Fruit fly (Drosophila melanogaster) whole organism, wandering third instar larva: ENCODE measurements around the gene RFeSP.

Experiments used
- Abd-B ChIP-seq: fragments of >200 bp; optimal IDR thresholded peaks from 2 replicates; lab custom pipeline; 2017; ENCODE audit warnings: missing biosample characterization, missing genetic modification characterization
- CG32264 ChIP-seq: fragments of 200-800 bp; sonication (Bioruptor generic); optimal IDR thresholded peaks from 2 replicates; lab custom pipeline; 2016; ENCODE audit warnings: missing biosample characterization, missing genetic modification characterization
- CG9705 ChIP-seq: fragments of 200-800 bp; sonication (Bioruptor generic); optimal IDR thresholded peaks from 2 replicates; lab custom pipeline; 2018; ENCODE audit warnings: missing biosample characterization, mild to moderate bottlenecking, missing genetic modification characterization
- CrebA ChIP-seq: fragments of 200-800 bp; sonication (Bioruptor generic); optimal IDR thresholded peaks from 2 replicates; lab custom pipeline; 2016; ENCODE audit warnings: missing biosample characterization, mild to moderate bottlenecking, missing genetic modification characterization, borderline replicate concordance
- Dfd ChIP-seq: fragments of >200 bp; optimal IDR thresholded peaks from 2 replicates; lab custom pipeline; 2017; ENCODE audit warnings: missing biosample characterization, missing genetic modification characterization
- Dif ChIP-seq: fragments of 200-275, 200-300 bp; sonication (Bioruptor generic); optimal IDR thresholded peaks from 2 replicates; lab custom pipeline; 2018; ENCODE audit warnings: missing biosample characterization, missing genetic modification characterization; ENCODE audit not compliant: partially characterized antibody
- GATAd ChIP-seq: sonication (Bioruptor generic); optimal IDR thresholded peaks from 2 replicates; lab custom pipeline; 2016; ENCODE audit warnings: missing biosample characterization, missing genetic modification characterization
- HLH106 ChIP-seq: fragments of 200-800 bp; optimal IDR thresholded peaks from 3 replicates; lab custom pipeline; 2019; ENCODE audit warnings: missing biosample characterization, mild to moderate bottlenecking, missing genetic modification characterization, moderate library complexity
- Hnf4 ChIP-seq: fragments of 200-800 bp; sonication (Bioruptor generic); optimal IDR thresholded peaks from 2 replicates; lab custom pipeline; 2016; ENCODE audit warnings: missing biosample characterization, mild to moderate bottlenecking, missing genetic modification characterization
- Hr78 ChIP-seq: fragments of >200 bp; optimal IDR thresholded peaks from 2 replicates; lab custom pipeline; 2017; ENCODE audit warnings: missing biosample characterization, missing genetic modification characterization
- Hr83 ChIP-seq: fragments of 200-300 bp; sonication (Bioruptor generic); optimal IDR thresholded peaks from 2 replicates; lab custom pipeline; 2016; ENCODE audit warnings: missing biosample characterization, mild to moderate bottlenecking, missing genetic modification characterization, moderate library complexity; ENCODE audit not compliant: poor library complexity, severe bottlenecking
- Jra ChIP-seq: sonication (Bioruptor generic); optimal IDR thresholded peaks from 2 replicates; lab custom pipeline; 2016; ENCODE audit warnings: missing biosample characterization, missing genetic modification characterization
- Myc ChIP-seq: fragments of >200 bp; optimal IDR thresholded peaks from 2 replicates; lab custom pipeline; 2017
- N ChIP-seq: fragments of >200 bp; optimal IDR thresholded peaks from 2 replicates; lab custom pipeline; 2018; ENCODE audit warnings: missing biosample characterization, missing external identifiers, missing genetic modification characterization
- OdsH ChIP-seq: fragments of 200-800 bp; sonication (Bioruptor generic); optimal IDR thresholded peaks from 2 replicates; lab custom pipeline; 2016; ENCODE audit warnings: missing biosample characterization, mild to moderate bottlenecking, missing genetic modification characterization
- Rel ChIP-seq, 2 experiments: fragments of 200-800 bp; sonication (Bioruptor generic) in 1 of 2; optimal IDR thresholded peaks; 2 replicates in 1 of 2; 3 replicates in 1 of 2; lab custom pipeline; 2016 to 2019; ENCODE audit warnings: mild to moderate bottlenecking in 2 of 2, missing biosample characterization in 2 of 2, missing genetic modification characterization in 2 of 2, moderate library complexity in 1 of 2
- Sp1 ChIP-seq: fragments of 200-800 bp; sonication (Bioruptor generic); optimal IDR thresholded peaks from 3 replicates; lab custom pipeline; 2019; ENCODE audit warnings: missing biosample characterization, mild to moderate bottlenecking, missing genetic modification characterization, moderate library complexity
- Vsx2 ChIP-seq: fragments of 200-300, 225-300 bp; sonication (Bioruptor generic); optimal IDR thresholded peaks from 2 replicates; lab custom pipeline; 2018; ENCODE audit warnings: missing biosample characterization, missing genetic modification characterization; ENCODE audit not compliant: partially characterized antibody
- br ChIP-seq: fragments of 200-800 bp; sonication (Bioruptor generic); optimal IDR thresholded peaks from 2 replicates; lab custom pipeline; 2016; ENCODE audit warnings: missing biosample characterization, missing genetic modification characterization
- brk ChIP-seq: fragments of 200-800 bp; sonication (Bioruptor generic); optimal IDR thresholded peaks from 2 replicates; lab custom pipeline; 2016; ENCODE audit warnings: missing biosample characterization, mild to moderate bottlenecking, missing genetic modification characterization
- dl ChIP-seq, 2 experiments: fragments of 175-275, 200-275 bp in 1 of 2; fragments of 200-275 bp in 1 of 2; sonication (Bioruptor generic); optimal IDR thresholded peaks; lab custom pipeline; 2018; ENCODE audit warnings: mild to moderate bottlenecking in 2 of 2, missing biosample characterization in 2 of 2, missing genetic modification characterization in 2 of 2, moderate library complexity in 2 of 2; ENCODE audit not compliant: partially characterized antibody in 2 of 2, insufficient read depth in 1 of 2
- dmrt93B ChIP-seq: fragments of 200-800 bp; sonication (Bioruptor generic); optimal IDR thresholded peaks from 2 replicates; lab custom pipeline; 2018; ENCODE audit warnings: missing biosample characterization, mild to moderate bottlenecking, missing genetic modification characterization
- dsf ChIP-seq: sonication (Bioruptor generic); optimal IDR thresholded peaks from 2 replicates; lab custom pipeline; 2016; ENCODE audit warnings: missing biosample characterization, missing genetic modification characterization, borderline replicate concordance
- ey ChIP-seq: fragments of 200-800 bp; sonication (Bioruptor generic); optimal IDR thresholded peaks from 2 replicates; lab custom pipeline; 2016; ENCODE audit warnings: missing biosample characterization, missing genetic modification characterization
- foxo ChIP-seq, 2 experiments: fragments of 200-800 bp; sonication (Bioruptor generic); optimal IDR thresholded peaks; 2 replicates in 1 of 2; 3 replicates in 1 of 2; lab custom pipeline; 2016 to 2017; ENCODE audit warnings: missing biosample characterization in 2 of 2, missing genetic modification characterization in 2 of 2
- fru ChIP-seq: fragments of 200-800 bp; sonication (Bioruptor generic); optimal IDR thresholded peaks from 3 replicates; lab custom pipeline; 2016; ENCODE audit warnings: missing biosample characterization, mild to moderate bottlenecking, missing genetic modification characterization
- h ChIP-seq: fragments of 200-800 bp; sonication (Bioruptor generic); optimal IDR thresholded peaks from 3 replicates; lab custom pipeline; 2016; ENCODE audit warnings: missing biosample characterization, mild to moderate bottlenecking, missing genetic modification characterization
- jim ChIP-seq: fragments of 175-275, 200-325 bp; sonication (Bioruptor generic); optimal IDR thresholded peaks from 2 replicates; lab custom pipeline; 2016; ENCODE audit warnings: missing biosample characterization, mild to moderate bottlenecking, missing genetic modification characterization
- lola ChIP-seq: fragments of >200 bp; optimal IDR thresholded peaks from 2 replicates; lab custom pipeline; 2017; ENCODE audit warnings: missing biosample characterization, missing genetic modification characterization
- psq ChIP-seq: fragments of 200-800 bp; sonication (Bioruptor generic); optimal IDR thresholded peaks from 3 replicates; lab custom pipeline; 2017; ENCODE audit warnings: missing biosample characterization, mild to moderate bottlenecking, missing genetic modification characterization, moderate library complexity
- rgr ChIP-seq: fragments of 200-800 bp; sonication (Bioruptor generic); optimal IDR thresholded peaks from 3 replicates; lab custom pipeline; 2016; ENCODE audit warnings: missing biosample characterization, mild to moderate bottlenecking, missing genetic modification characterization
- sv ChIP-seq: fragments of 200-800 bp; sonication (Bioruptor generic); optimal IDR thresholded peaks from 3 replicates; lab custom pipeline; 2016; ENCODE audit warnings: missing biosample characterization, missing genetic modification characterization
- usp ChIP-seq: fragments of >200 bp; optimal IDR thresholded peaks from 2 replicates; lab custom pipeline; 2017; ENCODE audit warnings: missing biosample characterization, missing genetic modification characterization
- woc ChIP-seq: sonication (Bioruptor generic); optimal IDR thresholded peaks from 2 replicates; lab custom pipeline; 2016; ENCODE audit warnings: missing biosample characterization, mild to moderate bottlenecking, missing genetic modification characterization

RFeSP gene

dm6 chr2L:1587055-1587454, 26.9 kb downstream of the RFeSP start, which contains the start of gene nis:
Gene nis (minus strand): TSS chr2L:1587155.
- no peak for TF ChIP-seq Dfd (GFP tag; lab: Kevin White, UChicago)
- TF ChIP-seq OdsH (GFP tag; lab: Kevin White, UChicago): no peak
- no peak for TF ChIP-seq CrebA (GFP tag; lab: Kevin White, UChicago)
- no peak for TF ChIP-seq Myc (lab: Kevin White, UChicago)
- no peak for TF ChIP-seq psq (GFP tag; lab: Kevin White, UChicago)
- no peak for TF ChIP-seq foxo (GFP tag; optimal IDR thresholded peaks at IDR 0.05; lab: Kevin White, UChicago)
- no peak for TF ChIP-seq sv (GFP tag; lab: Kevin White, UChicago)

DNA sequence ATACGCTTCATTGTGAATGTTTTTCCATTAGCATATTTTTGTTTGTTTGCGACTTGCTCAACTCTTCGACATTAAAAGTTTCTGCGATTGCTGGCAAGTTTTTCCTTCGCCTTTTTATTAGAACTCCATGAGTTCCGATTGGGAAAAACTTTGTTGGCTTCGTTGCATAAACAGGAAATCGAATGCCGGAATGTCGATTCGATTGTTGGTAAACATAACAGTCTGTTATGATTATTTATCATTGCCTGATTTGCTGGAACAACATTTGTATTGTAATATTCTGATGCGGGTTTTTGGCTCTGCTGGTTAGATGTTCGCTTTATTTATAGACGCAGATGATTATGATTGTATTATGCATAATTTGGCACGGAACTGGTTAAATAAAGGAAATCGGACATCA, 34.2 kb downstream of the RFeSP start:
- TF ChIP-seq Dif (no peak), psq (GFP tag; lab: Kevin White, UChicago) (no peak), Abd-B (GFP tag; lab: Kevin White, UChicago) (no peak), N (GFP tag; lab: Kevin White, UChicago) (no peak), HLH106 (no peak), Hr78 (GFP tag; lab: Kevin White, UChicago) (no peak), foxo (GFP tag; optimal IDR thresholded peaks at IDR 0.05; lab: Kevin White, UChicago) (no peak), dl (GFP tag; optimal IDR thresholded peaks at IDR 0.05; lab: Kevin White, UChicago; ENCODE audit: insufficient read depth in 1 of 2, partially characterized antibody in 2 of 2) (no peak), rgr (GFP tag; lab: Kevin White, UChicago) (no peak), Jra (GFP tag; lab: Kevin White, UChicago) (no peak), brk (GFP tag; lab: Kevin White, UChicago) (no peak), fru (GFP tag; lab: Kevin White, UChicago) (no peak), Hr83 (GFP tag; lab: Kevin White, UChicago) (no peak), usp (GFP tag; lab: Kevin White, UChicago) (no peak), Hnf4 (GFP tag; lab: Kevin White, UChicago) (no peak), woc (GFP tag; lab: Kevin White, UChicago) (no peak), OdsH (GFP tag; lab: Kevin White, UChicago) (no peak), Sp1 (GFP tag; lab: Kevin White, UChicago) (no peak), dsf (no peak), jim (GFP tag; lab: Kevin White, UChicago) (no peak)

- TF ChIP-seq CG9705 (GFP tag; lab: Kevin White, UChicago): no peak
- TF ChIP-seq Hr78 (GFP tag; lab: Kevin White, UChicago): no peak
- TF ChIP-seq Sp1 (GFP tag; lab: Kevin White, UChicago): no peak
- peak; percentile 25 for TF ChIP-seq OdsH (GFP tag; lab: Kevin White, UChicago)
- TF ChIP-seq CrebA (GFP tag; lab: Kevin White, UChicago): no peak
- TF ChIP-seq sv (GFP tag; lab: Kevin White, UChicago): peak; percentile 36
- TF ChIP-seq Jra (GFP tag; lab: Kevin White, UChicago): no peak
- TF ChIP-seq psq (GFP tag; lab: Kevin White, UChicago): no peak
- TF ChIP-seq h (GFP tag; lab: Kevin White, UChicago): peak; percentile 34
- no peak for TF ChIP-seq dl (GFP tag; optimal IDR thresholded peaks at IDR 0.05; lab: Kevin White, UChicago; ENCODE audit: insufficient read depth in 1 of 2, partially characterized antibody in 2 of 2)
- TF ChIP-seq lola (GFP tag; lab: Kevin White, UChicago): no peak
- peak in 1 of 2 experiments; percentile 37 for TF ChIP-seq foxo (GFP tag; optimal IDR thresholded peaks at IDR 0.05; lab: Kevin White, UChicago)
- no peak for TF ChIP-seq HLH106
- TF ChIP-seq ey (GFP tag; lab: Kevin White, UChicago): peak; percentile 3
- peak; percentile 6 for TF ChIP-seq fru (GFP tag; lab: Kevin White, UChicago)
Observed at dm6 chr2L:1579254-1579653, 34.7 kb downstream of the RFeSP start.

DNA sequence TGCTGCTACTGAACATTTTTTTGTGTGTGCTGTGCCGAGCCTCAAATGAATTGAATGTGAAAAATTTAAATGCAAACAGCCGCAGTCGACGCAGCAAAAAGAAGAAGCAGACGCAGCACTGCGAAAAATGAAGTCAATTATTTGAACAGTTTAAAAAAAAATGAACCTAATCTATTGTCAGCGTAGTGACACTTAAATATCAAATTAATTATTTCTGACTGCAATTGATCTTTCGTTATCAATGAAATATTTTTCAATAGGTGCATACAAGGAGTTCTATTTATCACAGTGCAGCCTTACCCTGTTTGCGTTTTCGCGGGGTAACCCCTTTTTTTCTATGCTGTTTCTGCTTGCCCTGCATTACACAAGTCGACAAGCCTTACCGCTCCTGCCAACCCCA, 38.4 kb downstream of the RFeSP start:
- TF ChIP-seq jim (GFP tag; lab: Kevin White, UChicago) (no peak), HLH106 (peak; percentile 55), fru (GFP tag; lab: Kevin White, UChicago) (peak; percentile 56), foxo (GFP tag; optimal IDR thresholded peaks at IDR 0.05; lab: Kevin White, UChicago) (peak in 1 of 2 experiments; percentile 70), h (GFP tag; lab: Kevin White, UChicago) (peak; percentile 71), rgr (GFP tag; lab: Kevin White, UChicago) (peak; percentile 58), CrebA (GFP tag; lab: Kevin White, UChicago) (no peak), Dif (no peak), Rel (GFP tag; optimal IDR thresholded peaks at IDR 0.05; lab: Kevin White, UChicago) (no peak), Rel (tag; optimal IDR thresholded peaks at IDR 0.05; lab: Kevin White, UChicago) (peak; percentile 49), GATAd (GFP tag; lab: Kevin White, UChicago) (no peak), ey (GFP tag; lab: Kevin White, UChicago) (peak; percentile 63), Hnf4 (GFP tag; lab: Kevin White, UChicago) (no peak), Myc (lab: Kevin White, UChicago) (no peak), sv (GFP tag; lab: Kevin White, UChicago) (no peak), brk (GFP tag; lab: Kevin White, UChicago) (no peak), usp (GFP tag; lab: Kevin White, UChicago) (no peak), Dfd (GFP tag; lab: Kevin White, UChicago) (no peak), lola (GFP tag; lab: Kevin White, UChicago) (no peak), psq (GFP tag; lab: Kevin White, UChicago) (peak; percentile 8), woc (GFP tag; lab: Kevin White, UChicago) (peak; percentile 9), CG32264 (GFP tag; lab: Kevin White, UChicago) (peak; percentile 13), Sp1 (GFP tag; lab: Kevin White, UChicago) (peak; percentile 10), br (GFP tag; lab: Kevin White, UChicago) (no peak), Hr83 (GFP tag; lab: Kevin White, UChicago) (peak; percentile 26), CG9705 (GFP tag; lab: Kevin White, UChicago) (no peak), Vsx2 (GFP tag; lab: Kevin White, UChicago) (no peak), dmrt93B (GFP tag; lab: Kevin White, UChicago) (peak; percentile 25)
